Fruit fly (Drosophila melanogaster) whole organism, adult: ENCODE measurements around the gene Sr-CIV.

Experiments
- CG11617 ChIP-seq: fragments of 200-800 bp; sonication (Bioruptor generic); optimal IDR thresholded peaks from 2 replicates; lab custom pipeline; 2017; ENCODE audit warnings: mild to moderate bottlenecking, missing biosample characterization, missing genetic modification reagents, missing genetic modification characterization
- CG14711 ChIP-seq: fragments of 200-800 bp; sonication (Bioruptor generic); optimal IDR thresholded peaks from 2 replicates; lab custom pipeline; 2018; ENCODE audit warnings: missing biosample characterization, mild to moderate bottlenecking, missing genetic modification characterization, moderate library complexity
- CG1620 ChIP-seq: fragments of 200-800 bp; sonication (Bioruptor generic); optimal IDR thresholded peaks from 2 replicates; lab custom pipeline; 2016; ENCODE audit warnings: missing biosample characterization, missing genetic modification characterization
- CG33017 ChIP-seq: fragments of 200-800 bp; sonication (Bioruptor generic); optimal IDR thresholded peaks from 2 replicates; lab custom pipeline; 2018; ENCODE audit warnings: missing biosample characterization, mild to moderate bottlenecking, missing genetic modification characterization, moderate library complexity
- CG5204 ChIP-seq: fragments of 200-800 bp; sonication (Bioruptor generic); optimal IDR thresholded peaks from 2 replicates; lab custom pipeline; 2016; ENCODE audit warnings: missing biosample characterization, missing genetic modification characterization
- CG7045 ChIP-seq: fragments of 200-800 bp; sonication (Bioruptor generic); optimal IDR thresholded peaks from 2 replicates; lab custom pipeline; 2017; ENCODE audit warnings: missing biosample characterization, mild to moderate bottlenecking, missing genetic modification characterization
- CG7101 ChIP-seq: fragments of 200-800 bp; sonication (Bioruptor generic); optimal IDR thresholded peaks from 2 replicates; lab custom pipeline; 2018; ENCODE audit warnings: missing biosample characterization, mild to moderate bottlenecking, missing genetic modification characterization, moderate library complexity
- Crg-1 ChIP-seq: fragments of 200-800 bp; sonication (Bioruptor generic); optimal IDR thresholded peaks from 2 replicates; lab custom pipeline; 2016; ENCODE audit warnings: missing biosample characterization, missing genetic modification characterization
- Mnt ChIP-seq: fragments of 200-800 bp; sonication (Bioruptor generic); optimal IDR thresholded peaks from 2 replicates; lab custom pipeline; 2016; ENCODE audit warnings: missing biosample characterization, mild to moderate bottlenecking, missing genetic modification characterization
- cic ChIP-seq: fragments of 200-800 bp; sonication (Bioruptor generic); optimal IDR thresholded peaks from 2 replicates; lab custom pipeline; 2017; ENCODE audit warnings: missing biosample characterization, mild to moderate bottlenecking, missing genetic modification characterization, moderate library complexity
- cnc ChIP-seq, 2 experiments: fragments of >200 bp; optimal IDR thresholded peaks; 2 replicates each; lab custom pipeline; 2017
- kay ChIP-seq: fragments of 200-800 bp; sonication (Bioruptor generic); peaks from one replicate; lab custom pipeline; 2016; ENCODE audit warnings: missing biosample characterization, missing genetic modification characterization, borderline replicate concordance
- pad ChIP-seq: fragments of 200-800 bp; sonication (Bioruptor generic); optimal IDR thresholded peaks from 3 replicates; lab custom pipeline; 2017; ENCODE audit warnings: missing biosample characterization, missing genetic modification characterization, mild to moderate bottlenecking, moderate library complexity, missing genetic modification reagents
- tj ChIP-seq: fragments of 200-800 bp; sonication (Bioruptor generic); optimal IDR thresholded peaks from 3 replicates; lab custom pipeline; 2017; ENCODE audit warnings: missing biosample characterization, mild to moderate bottlenecking, missing genetic modification characterization, moderate library complexity

dm6 chr2L:3543062-3543461, 19.2 kb upstream of the Sr-CIV start:
- no peak for TF ChIP-seq Crg-1 (GFP tag; lab: Kevin White, UChicago)
- no peak for TF ChIP-seq Mnt (GFP tag; lab: Kevin White, UChicago)
- no peak for TF ChIP-seq tj (GFP tag; lab: Kevin White, UChicago)
- TF ChIP-seq cnc (optimal IDR thresholded peaks at IDR 0.05; lab: Kevin White, UChicago), result no peak
- TF ChIP-seq CG7101 (tag; lab: Kevin White, UChicago), result no peak
- TF ChIP-seq CG5204 (GFP tag; lab: Kevin White, UChicago), result no peak
- TF ChIP-seq CG1620 (GFP tag; lab: Kevin White, UChicago), result no peak
- no peak for TF ChIP-seq CG11617 (GFP tag; lab: Kevin White, UChicago)
- TF ChIP-seq CG14711, result no peak
- TF ChIP-seq CG33017, result no peak
- TF ChIP-seq cic (GFP tag; lab: Kevin White, UChicago), result no peak
- no peak for TF ChIP-seq pad (GFP tag; lab: Kevin White, UChicago)
- TF ChIP-seq CG7045 (GFP tag; lab: Kevin White, UChicago), result no peak
- TF ChIP-seq kay, result no peak
